Fruit fly (Drosophila melanogaster): ENCODE results near the gene tgo.
A peak's percentile ranks its signal among the peaks of the same experiment; 100 is the strongest.

tgo gene

DNA sequence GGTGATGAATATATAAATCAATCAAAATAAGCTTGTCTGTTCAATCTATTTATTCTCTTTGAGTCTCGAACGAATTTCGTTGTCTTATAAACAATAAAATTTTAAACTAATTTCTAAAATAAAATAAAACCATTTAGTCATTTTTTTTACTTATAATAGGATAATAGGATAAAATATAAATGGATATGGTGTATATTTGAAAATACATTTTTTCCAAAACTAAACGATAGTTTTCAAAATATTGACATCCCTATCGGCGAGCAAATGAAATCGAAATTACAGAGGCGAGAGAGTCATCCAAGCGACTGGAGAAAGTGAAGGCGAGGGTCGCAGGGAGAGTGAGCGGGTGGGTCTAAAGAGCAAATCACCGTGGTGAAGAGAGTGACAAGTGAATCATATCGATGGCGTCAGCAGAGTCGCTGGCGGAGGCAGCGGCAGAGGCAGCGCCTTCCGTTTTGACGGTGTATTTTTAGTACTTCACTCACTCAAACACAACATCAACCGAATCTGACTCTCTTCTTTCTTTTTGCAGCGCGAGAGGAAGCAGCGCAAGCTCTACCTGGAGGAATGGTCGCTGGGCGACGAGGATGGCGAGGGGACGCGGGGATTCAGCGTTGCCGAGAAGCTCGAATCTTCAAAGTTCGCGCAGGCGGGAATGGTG lies 37.7 kb upstream of the tgo start (continued):
- TF ChIP-seq Nf-YA (GFP tag; IDR thresholded peaks at IDR 0.05) (no peak), bbx (GFP tag; IDR thresholded peaks at IDR 0.05; ENCODE audit: partially characterized antibody) (no peak), Stat92E (GFP tag; optimal IDR thresholded peaks at IDR 0.05) (peak in 1 of 3 experiments; percentile 93), zen (tag; optimal IDR thresholded peaks at IDR 0.05) (peak; percentile 97), CG6175 (GFP tag; IDR thresholded peaks at IDR 0.05) (no peak), CG34224 (GFP tag; IDR thresholded peaks at IDR 0.05; ENCODE audit: partially characterized antibody) (no peak), CG10209 (GFP tag; optimal IDR thresholded peaks at IDR 0.05) (peak; percentile 98), trh (GFP tag; optimal IDR thresholded peaks at IDR 0.05) (peak; percentile 85), nau (GFP tag; optimal IDR thresholded peaks at IDR 0.05) (peak; percentile 96), CG9817 (tag; optimal IDR thresholded peaks at IDR 0.05) (peak; percentile 97), Oaz (GFP tag; IDR thresholded peaks at IDR 0.05) (no peak), TFAM (GFP tag; optimal IDR thresholded peaks at IDR 0.05) (peak; percentile 60), Sin3A (optimal IDR thresholded peaks at IDR 0.05) (no peak), Scr (GFP tag; IDR thresholded peaks at IDR 0.05; ENCODE audit: partially characterized antibody) (no peak), slp2 (GFP tag; optimal IDR thresholded peaks at IDR 0.05) (peak; percentile 44), CG31388 (GFP tag; optimal IDR thresholded peaks at IDR 0.05) (peak; percentile 86), HHEX (GFP tag; optimal IDR thresholded peaks at IDR 0.05) (peak; percentile 95), wek (GFP tag; optimal IDR thresholded peaks at IDR 0.05) (peak; percentile 55), Taf1 (GFP tag; IDR thresholded peaks at IDR 0.05) (no peak), dmrt11E (tag; optimal IDR thresholded peaks at IDR 0.05) (peak; percentile 98), shn (GFP tag; optimal IDR thresholded peaks at IDR 0.05) (no peak), sens-2 (GFP tag; IDR thresholded peaks at IDR 0.05) (no peak), CG10366 (GFP tag; IDR thresholded peaks at IDR 0.05) (no peak), Nf-YC (tag; optimal IDR thresholded peaks at IDR 0.05) (peak; percentile 95), CG18262 (tag; optimal IDR thresholded peaks at IDR 0.05) (peak; percentile 100), CG33557 (GFP tag; optimal IDR thresholded peaks at IDR 0.05) (peak; percentile 100), Blimp-1 (GFP tag; optimal IDR thresholded peaks at IDR 0.05) (peak; percentile 100), Hr39 (optimal IDR thresholded peaks at IDR 0.05) (no peak), CG13894 (tag; optimal IDR thresholded peaks at IDR 0.05) (peak; percentile 98), CG12391 (tag; optimal IDR thresholded peaks at IDR 0.05) (peak; percentile 100), CG4707 (GFP tag; optimal IDR thresholded peaks at IDR 0.05) (peak; percentile 85), CG3726 (GFP tag; IDR thresholded peaks at IDR 0.05) (no peak), ash1 (GFP tag; optimal IDR thresholded peaks at IDR 0.05) (peak; percentile 74), HLH3B (GFP tag; IDR thresholded peaks at IDR 0.05) (no peak), CG14667 (GFP tag; IDR thresholded peaks at IDR 0.05) (no peak), CG11247 (GFP tag; IDR thresholded peaks at IDR 0.05) (no peak), Bgb (GFP tag; IDR thresholded peaks at IDR 0.05; ENCODE audit: partially characterized antibody) (no peak), Trl (optimal IDR thresholded peaks at IDR 0.05) (peak; percentile 97 to 98), Trl (GFP tag; optimal IDR thresholded peaks at IDR 0.05) (peak; percentile 47), gsb-n (tag; optimal IDR thresholded peaks at IDR 0.05) (peak; percentile 99), CG13123 (GFP tag; optimal IDR thresholded peaks at IDR 0.05) (peak; percentile 93), CG4404 (GFP tag; IDR thresholded peaks at IDR 0.05) (no peak), aop (GFP tag; IDR thresholded peaks at IDR 0.05) (no peak), CG9797 (GFP tag; optimal IDR thresholded peaks at IDR 0.05) (peak; percentile 48), CG11456 (GFP tag; IDR thresholded peaks at IDR 0.05) (no peak), dmrt99B (tag; optimal IDR thresholded peaks at IDR 0.05) (peak; percentile 98), dati (GFP tag; IDR thresholded peaks at IDR 0.05) (no peak), sr (GFP tag; IDR thresholded peaks at IDR 0.05) (no peak), CG2712 (tag; optimal IDR thresholded peaks at IDR 0.05) (peak; percentile 100), pita (GFP tag; optimal IDR thresholded peaks at IDR 0.05) (no peak), usp (GFP tag; optimal IDR thresholded peaks at IDR 0.05) (no peak)

Measured in whole organism, embryonic.